Worm (Caenorhabditis elegans) whole organism, young adult: ENCODE measurements around the gene pacs-1.

Experiments used
- B0336.3 ChIP-seq: fragments of 200-800 bp; sonication (Bioruptor generic); IDR thresholded peaks from 2 replicates; pipeline ENCODE4 v1.3.6; 2022; ENCODE audit warnings: missing genetic modification characterization, missing compliant biosample characterization
- F33H1.4 ChIP-seq: fragments of 200-800 bp; sonication (Bioruptor generic); IDR thresholded peaks from 2 replicates; pipeline ENCODE4 v1.3.6; 2022; ENCODE audit warnings: missing genetic modification reagents, missing genetic modification characterization, missing compliant biosample characterization
- bed-2 ChIP-seq: fragments of 200-800 bp; sonication (Bioruptor generic); IDR thresholded peaks from 2 replicates; pipeline ENCODE4 v1.3.6; 2022; ENCODE audit warnings: missing genetic modification reagents, missing genetic modification characterization, missing compliant biosample characterization
- cebp-1 ChIP-seq, 2 experiments: fragments of 200-800 bp in 1 of 2; sonication (Bioruptor generic) in 1 of 2; sonication (generic microtip) in 1 of 2; IDR thresholded peaks in 1 of 2; optimal IDR thresholded peaks in 1 of 2; 2 replicates each; pipeline versions ENCODE4 v1.3.6 to Lab custom; 2017 to 2022; ENCODE audit warnings: missing compliant biosample characterization in 2 of 2, missing genetic modification characterization in 2 of 2, mild to moderate bottlenecking in 1 of 2, missing genetic modification reagents in 1 of 2, moderate library complexity in 1 of 2
- madf-8 ChIP-seq: fragments of 200-800 bp; sonication (Bioruptor generic); conservative IDR thresholded peaks from 2 replicates; pipeline ENCODE4 v1.3.6; 2022; ENCODE audit warnings: missing genetic modification reagents, missing genetic modification characterization, missing compliant biosample characterization
- snpc-4 ChIP-seq, 5 experiments: fragments of 150-350 bp in 1 of 5; sonication (generic microtip) in 4 of 5; optimal IDR thresholded peaks; 2 replicates each; lab custom pipeline; 2014 to 2018; ENCODE audit warnings: missing genetic modification characterization in 5 of 5, missing biosample characterization in 3 of 5, antibody characterized with exemption in 2 of 5, mild to moderate bottlenecking in 2 of 5, missing compliant biosample characterization in 2 of 5, missing genotype in 2 of 5, moderate library complexity in 2 of 5, missing genetic modification reagents in 1 of 5
- tbp1 ChIP-seq: fragments of 200-800 bp; sonication (Bioruptor generic); optimal IDR thresholded peaks from 2 replicates; lab custom pipeline; 2018; ENCODE audit warnings: mild to moderate bottlenecking, missing genetic modification characterization, missing compliant biosample characterization

ce11 chrV:9197121-9197520 lies 19.9 kb downstream of the pacs-1 start, which contains the start of gene C24B5.4:
- TF ChIP-seq F33H1.4 (GFP tag; lab: Robert Waterston, UW) (no peak), tbp1 (GFP tag; lab: Kevin White, UChicago) (no peak), snpc-4 (GFP tag; optimal IDR thresholded peaks at IDR 0.05; lab: Kevin White, UChicago) (no peak), snpc-4 (tag; optimal IDR thresholded peaks at IDR 0.05; lab: Kevin White, UChicago) (no peak), madf-8 (GFP tag; lab: Robert Waterston, UW) (no peak), B0336.3 (GFP tag; lab: Robert Waterston, UW) (no peak), bed-2 (no peak), cebp-1 (GFP tag; IDR thresholded peaks at IDR 0.05; lab: Robert Waterston, UW) (no peak), cebp-1 (tag; optimal IDR thresholded peaks at IDR 0.05; lab: Kevin White, UChicago) (no peak)
